Worm (Caenorhabditis elegans): ENCODE data around the gene F23H12.5.

ce11 chrV:12345808-12346207 is 12.6 kb upstream of the F23H12.5 start, which contains the start of gene snb-2:
- TF ChIP-seq nhr-12 (tag; optimal IDR thresholded peaks at IDR 0.05) (no peak), ceh-82 (tag; optimal IDR thresholded peaks at IDR 0.05) (no peak)
